Fruit fly (Drosophila melanogaster): ENCODE data around the gene CG32808.

CG32808 gene

DNA sequence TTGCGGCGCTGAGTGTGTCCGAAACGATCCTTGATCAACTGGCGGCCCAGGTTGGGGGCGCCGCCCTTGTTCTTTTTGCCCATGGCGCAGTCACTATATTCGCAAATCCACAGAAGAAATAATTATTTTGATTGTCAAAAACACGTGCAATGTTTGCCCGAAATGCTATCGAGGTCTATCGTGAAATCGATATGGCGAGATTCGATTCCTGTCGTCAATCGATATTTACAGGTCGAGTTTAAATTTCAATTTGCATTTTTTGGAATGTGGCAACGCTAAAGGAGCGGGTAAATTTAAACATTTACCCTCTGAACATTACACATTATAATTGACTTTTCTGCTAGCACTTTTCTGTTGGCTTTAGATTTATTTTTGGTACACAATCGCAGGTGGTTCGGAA lies 5.6 kb downstream of the CG32808 start, which contains the start of gene Ns3 (continued):
- TF ChIP-seq Hr78 (GFP tag; optimal IDR thresholded peaks at IDR 0.05) (no peak), sens (GFP tag) (peak; percentile 64), jing (GFP tag; optimal IDR thresholded peaks at IDR 0.05) (no peak), danr (GFP tag; IDR thresholded peaks at IDR 0.05) (no peak), Awh (GFP tag; IDR thresholded peaks at IDR 0.05) (no peak), pzg (GFP tag; optimal IDR thresholded peaks at IDR 0.05) (peak; percentile 87), PHDP (tag; optimal IDR thresholded peaks at IDR 0.05) (no peak), Hr3 (GFP tag; optimal IDR thresholded peaks at IDR 0.05) (no peak), pum (GFP tag; optimal IDR thresholded peaks at IDR 0.05) (no peak), Dbx (GFP tag; IDR thresholded peaks at IDR 0.05) (no peak), CG7928 (GFP tag; optimal IDR thresholded peaks at IDR 0.05) (no peak), Dek (tag; optimal IDR thresholded peaks at IDR 0.05) (no peak), CG7963 (GFP tag; IDR thresholded peaks at IDR 0.05; ENCODE audit: partially characterized antibody) (peak; percentile 91), row (GFP tag; IDR thresholded peaks at IDR 0.05) (no peak), CG32532 (GFP tag; IDR thresholded peaks at IDR 0.05) (no peak), hb (GFP tag; IDR thresholded peaks at IDR 0.05; ENCODE audit: partially characterized antibody) (peak; percentile 86), CG4617 (GFP tag; optimal IDR thresholded peaks at IDR 0.05; ENCODE audit: borderline replicate concordance) (peak; percentile 9), D (optimal IDR thresholded peaks at IDR 0.05) (no peak), D (GFP tag; optimal IDR thresholded peaks at IDR 0.05) (no peak), vnd (GFP tag; IDR thresholded peaks at IDR 0.05; ENCODE audit: partially characterized antibody) (peak; percentile 84), pho (GFP tag; optimal IDR thresholded peaks at IDR 0.05) (no peak), CG17186 (GFP tag; optimal IDR thresholded peaks at IDR 0.05) (no peak), CG10543 (GFP tag; optimal IDR thresholded peaks at IDR 0.05) (no peak), prd (optimal IDR thresholded peaks at IDR 0.05) (no peak), prd (GFP tag; IDR thresholded peaks at IDR 0.05) (no peak), nmo (GFP tag; optimal IDR thresholded peaks at IDR 0.05) (no peak), Gug (GFP tag; IDR thresholded peaks at IDR 0.05) (no peak), CG16813 (GFP tag; IDR thresholded peaks at IDR 0.05; ENCODE audit: partially characterized antibody) (peak; percentile 82), CG11398 (GFP tag; optimal IDR thresholded peaks at IDR 0.05) (no peak), pnt (GFP tag; optimal IDR thresholded peaks at IDR 0.05) (no peak), CG17359 (tag; optimal IDR thresholded peaks at IDR 0.05) (no peak), E2f2 (GFP tag; IDR thresholded peaks at IDR 0.05) (peak; percentile 95), MBD-R2 (GFP tag; IDR thresholded peaks at IDR 0.05) (peak; percentile 70), ind (GFP tag; optimal IDR thresholded peaks at IDR 0.05) (no peak), D19A (tag; optimal IDR thresholded peaks at IDR 0.05) (no peak), aop (GFP tag; IDR thresholded peaks at IDR 0.05) (no peak), CG2875 (GFP tag; optimal IDR thresholded peaks at IDR 0.05) (no peak), Deaf1 (tag; optimal IDR thresholded peaks at IDR 0.05) (no peak), CG33557 (GFP tag; optimal IDR thresholded peaks at IDR 0.05) (no peak), Hr39 (optimal IDR thresholded peaks at IDR 0.05) (no peak), CG1603 (tag; optimal IDR thresholded peaks at IDR 0.05) (peak; percentile 76), CG7372 (GFP tag; IDR thresholded peaks at IDR 0.05) (no peak), Hey (tag; optimal IDR thresholded peaks at IDR 0.05) (no peak), zf30C (GFP tag; optimal IDR thresholded peaks at IDR 0.05) (no peak), az2 (GFP tag; optimal IDR thresholded peaks at IDR 0.05) (no peak), CG3995 (GFP tag; optimal IDR thresholded peaks at IDR 0.05) (peak; percentile 53), CTCF (GFP tag; optimal IDR thresholded peaks at IDR 0.05) (no peak), Myb (GFP tag; optimal IDR thresholded peaks at IDR 0.05) (peak; percentile 62), CG2712 (tag; optimal IDR thresholded peaks at IDR 0.05) (no peak), CG13123 (GFP tag; optimal IDR thresholded peaks at IDR 0.05) (no peak), CG31224 (GFP tag; IDR thresholded peaks at IDR 0.05) (no peak), H2.0 (GFP tag; IDR thresholded peaks at IDR 0.05) (no peak), Asciz (GFP tag; optimal IDR thresholded peaks at IDR 0.05) (no peak)
